Fruit fly (Drosophila melanogaster): ENCODE data around the gene Grip84.
A peak's percentile ranks its signal among the peaks of the same experiment; 100 is the strongest.

dm6 chrX:19577940-19578632 lies 12.5 kb upstream of the Grip84 start:
- TF ChIP-seq CG17806 (tag; optimal IDR thresholded peaks at IDR 0.05) (no peak), CG12605 (GFP tag; IDR thresholded peaks at IDR 0.05) (no peak), CG4496 (GFP tag; IDR thresholded peaks at IDR 0.05) (no peak), CG32121 (GFP tag; IDR thresholded peaks at IDR 0.05) (peak; percentile 53; the same call in 1 of the 2 replicates), D1 (tag; optimal IDR thresholded peaks at IDR 0.05) (no peak), fd96Ca (GFP tag; IDR thresholded peaks at IDR 0.05) (no peak), Pif1A (GFP tag; optimal IDR thresholded peaks at IDR 0.05) (no peak), Snoo (tag; optimal IDR thresholded peaks at IDR 0.05) (no peak), EcR (GFP tag; optimal IDR thresholded peaks at IDR 0.05) (peak; percentile 59), CG8301 (tag; optimal IDR thresholded peaks at IDR 0.05) (no peak), CG14655 (GFP tag; optimal IDR thresholded peaks at IDR 0.05) (no peak), rn (GFP tag; IDR thresholded peaks at IDR 0.05) (no peak), CG9948 (tag; optimal IDR thresholded peaks at IDR 0.05) (no peak), CG15710 (tag; optimal IDR thresholded peaks at IDR 0.05) (no peak)

Data from whole organism, pupa.